Worm (Caenorhabditis elegans) whole organism, late embryonic: Measurements from ENCODE around the gene emb-5.

Experiments used
- C38D4.7 ChIP-seq: fragments of 200-800 bp; sonication (Bioruptor generic); optimal IDR thresholded peaks from 2 replicates; lab custom pipeline; 2018; ENCODE audit warnings: mild to moderate bottlenecking, missing genetic modification characterization, moderate library complexity, missing compliant biosample characterization
- ahr-1 ChIP-seq: sonication (generic microtip); optimal IDR thresholded peaks from 2 replicates; lab custom pipeline; 2016; ENCODE audit warnings: missing genetic modification characterization, missing compliant biosample characterization
- ama-1 ChIP-seq: fragments of 150-350 bp; optimal IDR thresholded peaks from 2 replicates; lab custom pipeline; 2014
- ceh-14 ChIP-seq: sonication (generic microtip); optimal IDR thresholded peaks from 2 replicates; lab custom pipeline; 2016; ENCODE audit warnings: missing genotype, missing genetic modification characterization, missing compliant biosample characterization
- ceh-19 ChIP-seq: fragments of 200-800 bp; sonication (Bioruptor generic); optimal IDR thresholded peaks from 2 replicates; lab custom pipeline; 2018; ENCODE audit warnings: mild to moderate bottlenecking, missing genetic modification characterization, missing compliant biosample characterization
- ceh-24 ChIP-seq: sonication (generic microtip); optimal IDR thresholded peaks from 2 replicates; lab custom pipeline; 2016; ENCODE audit warnings: mild to moderate bottlenecking, missing genetic modification characterization, missing compliant biosample characterization
- ceh-30 ChIP-seq: fragments of 150-350 bp; optimal IDR thresholded peaks from 2 replicates; lab custom pipeline; 2014; ENCODE audit warnings: missing biosample characterization, missing genetic modification characterization
- ceh-34 ChIP-seq: sonication (generic microtip); optimal IDR thresholded peaks from 2 replicates; lab custom pipeline; 2016; ENCODE audit warnings: mild to moderate bottlenecking, missing genetic modification characterization, missing compliant biosample characterization
- ceh-48 ChIP-seq: sonication (generic microtip); optimal IDR thresholded peaks from 2 replicates; lab custom pipeline; 2016; ENCODE audit warnings: missing genetic modification characterization, inconsistent platforms, missing compliant biosample characterization
- ceh-9 ChIP-seq: sonication (generic microtip); optimal IDR thresholded peaks from 2 replicates; lab custom pipeline; 2016; ENCODE audit warnings: mild to moderate bottlenecking, missing genetic modification characterization, inconsistent platforms, missing compliant biosample characterization
- che-1 ChIP-seq: sonication (generic microtip); optimal IDR thresholded peaks from 2 replicates; lab custom pipeline; 2016; ENCODE audit warnings: mild to moderate bottlenecking, missing genetic modification characterization, missing compliant biosample characterization
- dve-1 ChIP-seq: sonication (generic microtip); optimal IDR thresholded peaks from 2 replicates; lab custom pipeline; 2017; ENCODE audit warnings: antibody characterized with exemption, mild to moderate bottlenecking, missing genetic modification characterization, missing compliant biosample characterization
- elt-2 ChIP-seq: sonication (generic microtip); optimal IDR thresholded peaks from 2 replicates; lab custom pipeline; 2016; ENCODE audit warnings: missing genetic modification reagents, missing genetic modification characterization, missing compliant biosample characterization
- ets-4 ChIP-seq: sonication (generic microtip); optimal IDR thresholded peaks from 2 replicates; lab custom pipeline; 2016; ENCODE audit warnings: missing genetic modification characterization, missing compliant biosample characterization
- eyg-1 ChIP-seq: sonication (generic microtip); optimal IDR thresholded peaks from 2 replicates; lab custom pipeline; 2016; ENCODE audit warnings: missing genotype, missing genetic modification characterization, missing compliant biosample characterization
- fkh-10 ChIP-seq: fragments of 150-350 bp; optimal IDR thresholded peaks from 2 replicates; lab custom pipeline; 2014; ENCODE audit warnings: missing biosample characterization, missing genetic modification reagents, missing genetic modification characterization
- gmeb-2 ChIP-seq: sonication (generic microtip); optimal IDR thresholded peaks from 2 replicates; lab custom pipeline; 2016; ENCODE audit warnings: missing genetic modification characterization, inconsistent platforms, missing compliant biosample characterization
- hlh-13 ChIP-seq: fragments of 200-800 bp; sonication (Bioruptor generic); optimal IDR thresholded peaks from 2 replicates; lab custom pipeline; 2018; ENCODE audit warnings: mild to moderate bottlenecking, missing genetic modification characterization, missing compliant biosample characterization
- hlh-15 ChIP-seq: sonication (generic microtip); optimal IDR thresholded peaks from 2 replicates; lab custom pipeline; 2016; ENCODE audit warnings: missing genetic modification characterization, missing compliant biosample characterization
- hlh-8 ChIP-seq: sonication (generic microtip); optimal IDR thresholded peaks from 2 replicates; lab custom pipeline; 2016; ENCODE audit warnings: missing genotype, missing genetic modification characterization, missing compliant biosample characterization
- lim-6 ChIP-seq: sonication (generic microtip); optimal IDR thresholded peaks from 2 replicates; lab custom pipeline; 2016; ENCODE audit warnings: missing genetic modification characterization, missing compliant biosample characterization
- lin-11 ChIP-seq: fragments of 200-800 bp; sonication (Bioruptor generic); optimal IDR thresholded peaks from 2 replicates; lab custom pipeline; 2018; ENCODE audit warnings: mild to moderate bottlenecking, missing genetic modification characterization, missing compliant biosample characterization
- madf-2 ChIP-seq: sonication (generic microtip); optimal IDR thresholded peaks from 2 replicates; lab custom pipeline; 2017; ENCODE audit warnings: missing genetic modification characterization, missing compliant biosample characterization
- nhr-11 ChIP-seq: fragments of 150-350 bp; optimal IDR thresholded peaks from 2 replicates; lab custom pipeline; 2014; ENCODE audit warnings: missing biosample characterization, missing genetic modification characterization
- nhr-232 ChIP-seq: sonication (generic microtip); optimal IDR thresholded peaks from 2 replicates; lab custom pipeline; 2016; ENCODE audit warnings: missing genetic modification characterization, missing compliant biosample characterization
- npax-4 ChIP-seq: sonication (generic microtip); optimal IDR thresholded peaks from 2 replicates; lab custom pipeline; 2016; ENCODE audit warnings: missing genetic modification characterization, missing compliant biosample characterization
- odd-2 ChIP-seq: sonication (generic microtip); optimal IDR thresholded peaks from 2 replicates; lab custom pipeline; 2017; ENCODE audit warnings: antibody characterized with exemption, mild to moderate bottlenecking, missing genetic modification characterization, missing compliant biosample characterization
- pag-3 ChIP-seq: sonication (generic microtip); optimal IDR thresholded peaks from 2 replicates; lab custom pipeline; 2016; ENCODE audit warnings: missing compliant biosample characterization, missing genetic modification characterization, borderline replicate concordance
- pat-9 ChIP-seq: fragments of 200-800 bp; sonication (Bioruptor generic); optimal IDR thresholded peaks from 2 replicates; lab custom pipeline; 2018; ENCODE audit warnings: mild to moderate bottlenecking, missing genetic modification characterization, moderate library complexity, missing compliant biosample characterization
- pax-1 ChIP-seq: fragments of 150-350 bp; optimal IDR thresholded peaks from 2 replicates; lab custom pipeline; 2014; ENCODE audit warnings: missing biosample characterization, missing genetic modification characterization
- pha-2 ChIP-seq: sonication (generic microtip); optimal IDR thresholded peaks from 2 replicates; lab custom pipeline; 2017; ENCODE audit warnings: mild to moderate bottlenecking, missing genetic modification characterization, missing compliant biosample characterization
- pha-4 ChIP-seq: fragments of 150-350 bp; optimal IDR thresholded peaks from 2 replicates; lab custom pipeline; 2018; ENCODE audit warnings: missing biosample characterization, missing genetic modification reagents, missing genetic modification characterization
- rnt-1 ChIP-seq: sonication (generic microtip); optimal IDR thresholded peaks from 2 replicates; lab custom pipeline; 2016; ENCODE audit warnings: missing genetic modification characterization, missing compliant biosample characterization
- sdc-2 ChIP-seq: sonication (generic microtip); optimal IDR thresholded peaks from 2 replicates; lab custom pipeline; 2016; ENCODE audit warnings: missing genotype, missing genetic modification characterization, missing compliant biosample characterization
- sox-4 ChIP-seq: sonication (generic microtip); optimal IDR thresholded peaks from 2 replicates; lab custom pipeline; 2017; ENCODE audit warnings: mild to moderate bottlenecking, missing genetic modification characterization, inconsistent platforms, missing compliant biosample characterization
- tbx-2 ChIP-seq: sonication (generic microtip); optimal IDR thresholded peaks from 2 replicates; lab custom pipeline; 2016; ENCODE audit warnings: missing genetic modification characterization, missing compliant biosample characterization
- ttx-3 ChIP-seq: sonication (generic microtip); optimal IDR thresholded peaks from 2 replicates; lab custom pipeline; 2016; ENCODE audit warnings: missing genetic modification reagents, missing genetic modification characterization, missing compliant biosample characterization
- unc-3 ChIP-seq, 2 experiments: fragments of 200-800 bp in 1 of 2; sonication (Bioruptor generic) in 1 of 2; sonication (generic microtip) in 1 of 2; conservative IDR thresholded peaks in 1 of 2; optimal IDR thresholded peaks in 1 of 2; 2 replicates each; pipeline versions ENCODE4 v1.3.6 to Lab custom; 2016 to 2022; ENCODE audit warnings: missing compliant biosample characterization in 2 of 2, missing genetic modification characterization in 2 of 2, missing genetic modification reagents in 1 of 2
- unc-42 ChIP-seq: sonication (generic microtip); optimal IDR thresholded peaks from 2 replicates; lab custom pipeline; 2016; ENCODE audit warnings: missing genotype, missing genetic modification characterization, missing compliant biosample characterization
- unc-55 ChIP-seq: sonication (generic microtip); optimal IDR thresholded peaks from 2 replicates; lab custom pipeline; 2017; ENCODE audit warnings: missing biosample characterization, missing genetic modification reagents, missing genetic modification characterization
- unc-86 ChIP-seq: sonication (generic microtip); optimal IDR thresholded peaks from 2 replicates; lab custom pipeline; 2016; ENCODE audit warnings: missing genetic modification characterization, missing compliant biosample characterization
- zip-5 ChIP-seq: sonication (generic microtip); optimal IDR thresholded peaks from 2 replicates; lab custom pipeline; 2016; ENCODE audit warnings: missing genetic modification characterization, missing compliant biosample characterization

emb-5 gene

DNA sequence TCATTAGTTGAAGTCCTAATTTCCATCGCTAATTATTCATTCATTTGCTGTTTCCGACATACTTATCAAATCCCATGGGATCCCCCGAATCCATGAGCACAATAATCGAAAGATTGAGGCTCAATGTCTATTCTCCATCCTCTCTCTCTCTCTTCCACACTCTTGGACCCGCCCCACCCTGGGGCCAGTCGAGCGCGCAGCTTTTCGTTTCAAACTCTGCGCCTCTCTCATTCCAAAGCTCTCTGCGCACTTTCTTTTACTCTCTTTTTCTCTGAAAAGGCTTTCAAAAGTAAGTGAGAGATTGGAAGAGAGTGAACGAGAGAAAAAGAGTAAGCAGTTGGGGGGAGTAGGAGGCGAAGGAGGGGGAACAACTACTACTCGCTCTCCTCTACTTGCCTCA, 1.3 kb upstream of the emb-5 start, which contains the start of gene acy-1 (continued):
- TF ChIP-seq ceh-30 (tag; lab: Kevin White, UChicago): no peak
- TF ChIP-seq ceh-19 (GFP tag; lab: Kevin White, UChicago): peak; percentile 2
- no peak for TF ChIP-seq pag-3 (tag; lab: Kevin White, UChicago)
- peak; percentile 79 for TF ChIP-seq ceh-34 (tag; lab: Kevin White, UChicago)
- no peak for TF ChIP-seq ceh-24 (tag; lab: Kevin White, UChicago)
- peak; percentile 18 for TF ChIP-seq hlh-8 (tag; lab: Kevin White, UChicago)

DNA sequence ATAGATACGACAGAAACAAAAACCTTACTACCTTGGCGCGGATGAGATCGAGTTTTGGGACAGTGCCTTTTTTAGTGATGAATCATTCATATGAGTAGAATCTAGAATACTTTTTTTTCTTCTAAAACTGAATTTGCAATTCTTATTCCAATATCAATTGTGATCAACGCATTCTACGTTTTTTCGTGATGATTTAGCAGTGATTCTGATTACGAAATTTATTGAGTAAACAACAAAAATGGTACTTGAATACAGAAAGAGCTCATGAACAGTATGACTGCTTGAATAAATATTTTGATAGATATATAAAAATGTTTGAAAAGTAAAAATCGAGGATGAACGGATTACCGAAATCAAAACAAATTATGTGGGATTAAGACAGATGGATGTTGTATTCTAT, 5.4 kb downstream of the emb-5 start, which contains the start of gene him-18:
Gene him-18, minus strand, starts transcription at position 101 of the 400 bp plus-strand sequence.
- TF ChIP-seq unc-42 (tag; lab: Kevin White, UChicago) (no peak), fkh-10 (no peak), unc-3 (GFP tag; conservative IDR thresholded peaks at IDR 0.05; lab: Robert Waterston, UW) (no peak), unc-3 (tag; optimal IDR thresholded peaks at IDR 0.05; lab: Kevin White, UChicago) (no peak), che-1 (no peak), tbx-2 (tag; lab: Kevin White, UChicago) (no peak), nhr-232 (tag; lab: Kevin White, UChicago) (no peak), ets-4 (tag; lab: Kevin White, UChicago) (no peak), pha-4 (tag; lab: Kevin White, UChicago) (no peak), lim-6 (no peak), unc-55 (GFP tag; lab: Kevin White, UChicago) (no peak), hlh-8 (tag; lab: Kevin White, UChicago) (no peak), ttx-3 (tag; lab: Kevin White, UChicago) (no peak), ceh-48 (tag; lab: Kevin White, UChicago) (no peak), ceh-9 (tag; lab: Kevin White, UChicago) (no peak), npax-4 (no peak)

DNA sequence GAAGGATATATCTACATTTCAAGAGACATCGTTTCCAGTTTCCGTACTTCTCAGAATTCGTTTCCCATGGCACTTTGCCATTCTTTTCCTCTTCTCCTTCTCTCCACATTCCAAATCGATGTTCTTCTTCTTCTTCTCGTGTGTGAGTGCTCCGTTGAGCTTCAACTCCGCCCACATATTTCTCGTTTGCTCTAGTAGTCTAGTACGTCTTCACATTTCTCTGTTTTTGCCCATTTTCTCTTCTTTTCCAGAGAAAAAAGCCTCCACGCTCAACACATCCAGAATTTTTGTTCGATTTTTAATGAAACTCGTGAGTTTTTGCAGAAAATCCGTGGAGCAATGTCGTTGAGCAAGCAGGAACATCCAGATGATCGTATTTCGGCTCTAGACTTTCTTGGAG, 11.6 kb downstream of the emb-5 start, which contains the start of gene T04A8.18:
Gene T04A8.18, plus strand, starts transcription at position 301 of the 400 bp plus-strand sequence.
- TF ChIP-seq sox-4 (tag; lab: Kevin White, UChicago) (no peak), hlh-13 (no peak), rnt-1 (no peak), elt-2 (no peak), unc-86 (tag; lab: Kevin White, UChicago) (no peak), ceh-19 (GFP tag; lab: Kevin White, UChicago) (no peak), unc-3 (GFP tag; conservative IDR thresholded peaks at IDR 0.05; lab: Robert Waterston, UW) (no peak), unc-3 (tag; optimal IDR thresholded peaks at IDR 0.05; lab: Kevin White, UChicago) (no peak), C38D4.7 (GFP tag; lab: Kevin White, UChicago) (no peak), dve-1 (tag; lab: Kevin White, UChicago) (no peak), eyg-1 (no peak), gmeb-2 (no peak), ceh-14 (tag; lab: Kevin White, UChicago) (no peak), pat-9 (tag; lab: Kevin White, UChicago) (no peak), madf-2 (tag; lab: Kevin White, UChicago) (no peak), ahr-1 (tag; lab: Kevin White, UChicago) (no peak)
- TF ChIP-seq, all 69 proteins: peak for 0

DNA sequence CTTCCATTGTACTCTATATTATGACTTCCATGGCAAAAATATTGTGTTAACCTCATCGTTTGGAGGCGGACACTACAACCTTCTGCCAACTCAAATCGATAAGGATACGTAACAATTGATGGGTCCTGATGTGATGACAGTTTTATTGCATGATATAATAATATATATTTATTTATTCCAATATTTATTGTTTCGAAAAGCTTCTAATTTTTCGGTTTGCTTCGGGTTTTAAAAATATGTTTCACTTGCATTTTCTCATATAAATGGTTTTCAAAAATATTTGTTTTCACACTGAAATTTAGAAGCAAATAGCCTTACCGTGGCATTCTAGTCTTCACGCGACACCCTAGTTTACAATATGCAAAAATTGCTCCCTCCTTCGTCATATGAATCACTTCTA, 13.8 kb downstream of the emb-5 start, which contains the start of gene T04A8.13:
Gene T04A8.13, plus strand, starts transcription at position 301 of the 400 bp plus-strand sequence.
- TF ChIP-seq ama-1 (lab: Kevin White, UChicago) (no peak), rnt-1 (no peak), sdc-2 (tag; lab: Kevin White, UChicago) (no peak), hlh-15 (no peak), lin-11 (tag; lab: Kevin White, UChicago) (no peak), pax-1 (tag; lab: Kevin White, UChicago) (no peak), ceh-24 (tag; lab: Kevin White, UChicago) (no peak), pha-4 (tag; lab: Kevin White, UChicago) (no peak), unc-55 (GFP tag; lab: Kevin White, UChicago) (no peak), pha-2 (tag; lab: Kevin White, UChicago) (no peak), nhr-232 (tag; lab: Kevin White, UChicago) (no peak), nhr-11 (no peak), odd-2 (tag; lab: Kevin White, UChicago) (no peak), zip-5 (tag; lab: Kevin White, UChicago) (no peak)
- TF ChIP-seq, all 69 proteins: peak for 0
